Fruit fly (Drosophila melanogaster) whole organism, embryonic: ENCODE measurements around the gene CG13258.

Source experiments
- CG13296 ChIP-seq: fragments of 200-800 bp; sonication (Bioruptor generic); optimal IDR thresholded peaks from 3 replicates; lab custom pipeline; 2018; ENCODE audit warnings: missing biosample characterization, mild to moderate bottlenecking, missing genetic modification characterization
- CG13775 ChIP-seq: fragments of 200-800 bp; sonication (Bioruptor generic); optimal IDR thresholded peaks from 3 replicates; lab custom pipeline; 2017; ENCODE audit warnings: missing biosample characterization, mild to moderate bottlenecking, missing genetic modification characterization
- CG30020 ChIP-seq: fragments of 200-800 bp; optimal IDR thresholded peaks from 2 replicates; lab custom pipeline; 2019; ENCODE audit warnings: missing biosample characterization, mild to moderate bottlenecking, missing genetic modification characterization, moderate library complexity
- CG3838 ChIP-seq: fragments of 200-800 bp; sonication (Bioruptor generic); optimal IDR thresholded peaks from 3 replicates; lab custom pipeline; 2016; ENCODE audit warnings: missing biosample characterization, missing genetic modification characterization
- CG6254 ChIP-seq: fragments of 200-800 bp; sonication (Bioruptor generic); optimal IDR thresholded peaks from 3 replicates; lab custom pipeline; 2017; ENCODE audit warnings: mild to moderate bottlenecking, missing biosample characterization, missing genetic modification reagents, missing genetic modification characterization
- CG8478 ChIP-seq: fragments of >200 bp; optimal IDR thresholded peaks from 2 replicates; lab custom pipeline; 2018
- Chrac-16 ChIP-seq: fragments of 200-800 bp; sonication (Bioruptor generic); optimal IDR thresholded peaks from 3 replicates; lab custom pipeline; 2016; ENCODE audit warnings: missing biosample characterization, missing genetic modification characterization
- Gsc ChIP-seq: fragments of 200-800 bp; sonication (Bioruptor generic); IDR thresholded peaks from 2 replicates; pipeline ENCODE4 v1.3.6; 2022; ENCODE audit warnings: missing biosample characterization, missing genetic modification characterization
- NC2α ChIP-seq: fragments of 200-800 bp; sonication (Bioruptor generic); optimal IDR thresholded peaks from 2 replicates; lab custom pipeline; 2016; ENCODE audit warnings: missing biosample characterization, missing genetic modification characterization
- Nf-YC ChIP-seq: fragments of 200-800 bp; optimal IDR thresholded peaks from 3 replicates; lab custom pipeline; 2019; ENCODE audit warnings: missing biosample characterization, mild to moderate bottlenecking, missing genetic modification characterization, moderate library complexity
- Spps ChIP-seq: fragments of 200-800 bp; sonication (Bioruptor generic); optimal IDR thresholded peaks from 2 replicates; lab custom pipeline; 2018; ENCODE audit warnings: missing biosample characterization, mild to moderate bottlenecking, missing genetic modification characterization
- bsh ChIP-seq, 2 experiments: fragments of 200-800 bp; sonication (Bioruptor generic); optimal IDR thresholded peaks; 2 replicates each; lab custom pipeline; 2017 to 2018; ENCODE audit warnings: mild to moderate bottlenecking in 2 of 2, missing biosample characterization in 2 of 2, missing genetic modification characterization in 2 of 2, moderate library complexity in 1 of 2
- danr ChIP-seq: fragments of 200-800 bp; sonication (Bioruptor generic); IDR thresholded peaks from 2 replicates; pipeline ENCODE4 v1.3.6; 2022; ENCODE audit warnings: missing biosample characterization, missing genetic modification characterization
- usp ChIP-seq: fragments of >200 bp; optimal IDR thresholded peaks from 2 replicates; lab custom pipeline; 2017; ENCODE audit warnings: missing biosample characterization, missing genetic modification characterization

dm6 chr2L:16326892-16327291 lies 34.1 kb upstream of the CG13258 start, which contains the start of gene CG4278:
- TF ChIP-seq Nf-YC (tag; lab: Kevin White, UChicago), result no peak
- no peak for TF ChIP-seq Spps (tag; lab: Kevin White, UChicago)
- no peak for TF ChIP-seq CG13775 (GFP tag; lab: Kevin White, UChicago)
- TF ChIP-seq CG3838 (GFP tag; lab: Kevin White, UChicago), result no peak
- TF ChIP-seq CG8478, result no peak
- TF ChIP-seq CG6254 (GFP tag; lab: Kevin White, UChicago), result no peak
- no peak for TF ChIP-seq Chrac-16 (GFP tag; lab: Kevin White, UChicago)
- TF ChIP-seq Gsc (GFP tag; lab: Robert Waterston, UW), result no peak
- TF ChIP-seq bsh (GFP tag; optimal IDR thresholded peaks at IDR 0.05; lab: Kevin White, UChicago), result no peak
- TF ChIP-seq CG30020, result peak; percentile 0
- no peak for TF ChIP-seq NC2α (GFP tag; lab: Kevin White, UChicago)
- no peak for TF ChIP-seq CG13296
- no peak for TF ChIP-seq usp (GFP tag; lab: Kevin White, UChicago)
- no peak for TF ChIP-seq danr (GFP tag; lab: Robert Waterston, UW)
